Worm (Caenorhabditis elegans): Measurements from ENCODE around the gene fem-1.
"Not testable (repeated sequence)": the region's sequence is repeated elsewhere in the genome, so short reads cannot be mapped to it uniquely, and the experiment has no call there.

Gene fem-1

DNA sequence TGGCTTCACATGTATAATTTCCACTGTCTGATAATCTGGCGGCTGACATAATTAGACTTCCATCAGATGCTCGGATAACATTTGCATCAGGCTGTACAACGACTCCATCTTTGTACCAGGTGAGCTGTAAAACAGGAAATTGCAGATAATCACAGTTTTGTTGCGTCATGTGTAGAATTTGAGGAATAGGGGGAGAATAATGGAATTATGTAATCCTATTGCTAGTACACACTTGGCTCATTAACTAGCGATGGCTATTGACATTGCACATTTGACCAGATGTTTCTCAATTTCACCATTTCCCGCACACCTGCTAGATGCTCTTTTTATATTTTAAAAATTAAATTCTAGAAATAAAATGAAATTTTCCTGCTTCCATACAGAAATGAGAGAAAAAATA is 36.3 kb downstream of the fem-1 start:
- TF ChIP-seq snpc-4 (tag; optimal IDR thresholded peaks at IDR 0.05) = no peak
- TF ChIP-seq ces-1 (GFP tag; optimal IDR thresholded peaks at IDR 0.05) = peak; percentile 95
- peak; percentile 89 for TF ChIP-seq zip-8 (tag; optimal IDR thresholded peaks at IDR 0.05)
- TF ChIP-seq cnd-1 (tag; optimal IDR thresholded peaks at IDR 0.05) = peak; percentile 32
- TF ChIP-seq mls-2 (tag; optimal IDR thresholded peaks at IDR 0.05) = no peak
- peak; percentile 81 for TF ChIP-seq nhr-2 (tag; optimal IDR thresholded peaks at IDR 0.05)

DNA sequence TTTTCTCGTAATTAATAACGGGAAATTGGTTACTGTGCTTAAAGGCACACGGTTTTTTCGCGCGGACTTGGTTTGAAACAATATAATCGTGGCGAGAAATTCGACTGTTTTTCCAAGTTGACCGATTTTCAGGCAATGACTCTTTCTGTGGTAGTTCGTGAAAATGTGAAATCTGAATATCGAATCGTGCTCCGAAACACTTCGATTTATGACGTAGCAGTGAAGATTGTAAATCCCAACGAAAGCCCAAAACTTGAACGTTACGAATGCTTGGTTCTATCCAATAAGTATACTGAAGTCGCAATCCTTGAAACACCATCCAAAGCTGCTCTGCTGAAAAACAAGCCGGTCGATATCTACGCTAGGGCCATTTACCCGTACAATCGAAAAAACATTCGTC is 43.7 kb downstream of the fem-1 start:
- TF ChIP-seq ceh-39 (tag; optimal IDR thresholded peaks at IDR 0.05) (no peak), nhr-237 (tag; optimal IDR thresholded peaks at IDR 0.05) (no peak), M03D4.4 (tag; optimal IDR thresholded peaks at IDR 0.05) (no peak), sptf-1 (tag; optimal IDR thresholded peaks at IDR 0.05) (no peak), lin-32 (GFP tag; optimal IDR thresholded peaks at IDR 0.05) (no peak), nhr-76 (tag; optimal IDR thresholded peaks at IDR 0.05) (no peak), ztf-11 (tag; optimal IDR thresholded peaks at IDR 0.05) (no peak), snpc-4 (tag; optimal IDR thresholded peaks at IDR 0.05) (no peak), drap-1 (GFP tag; optimal IDR thresholded peaks at IDR 0.05) (no peak), bed-3 (GFP tag; optimal IDR thresholded peaks at IDR 0.05) (no peak), zip-8 (tag; optimal IDR thresholded peaks at IDR 0.05) (no peak)

DNA sequence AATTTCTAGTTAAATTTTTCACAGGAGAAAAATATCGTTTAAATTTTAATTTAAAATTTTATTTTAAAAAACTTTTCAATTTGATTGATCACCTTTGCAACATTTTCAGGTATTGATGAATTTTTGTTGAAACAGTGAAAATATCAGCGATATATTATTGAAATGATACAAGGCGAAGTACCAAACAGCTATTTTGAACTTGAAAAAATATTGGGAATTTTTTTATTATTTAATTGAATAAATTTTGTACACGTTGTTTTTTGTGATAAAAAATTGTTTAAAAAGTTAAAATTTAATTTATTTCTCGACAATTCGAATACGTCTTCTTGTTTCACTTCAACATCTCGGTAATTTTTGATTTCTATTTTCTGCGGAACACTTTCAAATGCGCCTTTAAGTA is 44.1 kb downstream of the fem-1 start, which contains the start of gene B0273.1:
Gene B0273.1, plus strand, starts transcription at position 301 of the 400 bp plus-strand sequence.
- TF ChIP-seq nhr-237 (tag; optimal IDR thresholded peaks at IDR 0.05) = no peak
- TF ChIP-seq ces-1 (GFP tag; optimal IDR thresholded peaks at IDR 0.05) = no peak
- no peak for TF ChIP-seq ceh-83 (GFP tag; optimal IDR thresholded peaks at IDR 0.05)
- no peak for TF ChIP-seq unc-120 (tag; optimal IDR thresholded peaks at IDR 0.05; ENCODE audit: poor library complexity, severe bottlenecking)
- TF ChIP-seq zip-8 (tag; optimal IDR thresholded peaks at IDR 0.05) = no peak
- TF ChIP-seq ham-2 (GFP tag; optimal IDR thresholded peaks at IDR 0.05) = no peak
- no peak for TF ChIP-seq ceh-39 (tag; optimal IDR thresholded peaks at IDR 0.05)
- no peak for TF ChIP-seq bed-3 (GFP tag; optimal IDR thresholded peaks at IDR 0.05)
- TF ChIP-seq elt-3 (tag; optimal IDR thresholded peaks at IDR 0.05) = no peak
- no peak for TF ChIP-seq blmp-1 (tag; optimal IDR thresholded peaks at IDR 0.05)

DNA sequence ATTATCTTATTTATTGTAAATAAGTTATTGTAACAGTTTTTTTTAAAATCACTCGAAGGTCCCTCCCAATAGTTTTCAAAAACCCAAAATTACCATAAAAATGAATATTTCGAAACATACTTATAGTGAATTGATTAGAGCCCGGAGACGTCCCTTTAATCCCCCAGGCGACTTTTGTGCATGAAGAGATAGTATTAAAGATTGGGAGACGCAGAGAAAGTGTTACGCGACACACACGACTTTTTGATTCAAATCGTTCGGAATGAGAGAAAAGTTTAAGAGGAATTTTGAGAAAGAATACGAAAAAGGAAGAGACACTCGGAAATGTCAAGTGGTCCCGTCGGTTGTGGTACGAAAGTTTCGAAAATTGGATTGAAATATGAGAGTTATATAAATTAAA is 44.6 kb downstream of the fem-1 start:
- no peak for TF ChIP-seq snpc-4 (tag; optimal IDR thresholded peaks at IDR 0.05)
- peak; percentile 28 for TF ChIP-seq ces-1 (GFP tag; optimal IDR thresholded peaks at IDR 0.05)
- no peak for TF ChIP-seq drap-1 (GFP tag; optimal IDR thresholded peaks at IDR 0.05)
- no peak for TF ChIP-seq mls-2 (tag; optimal IDR thresholded peaks at IDR 0.05)
- TF ChIP-seq lin-13 (tag; optimal IDR thresholded peaks at IDR 0.05) = no peak
- TF ChIP-seq mep-1 (tag; optimal IDR thresholded peaks at IDR 0.05) = no peak
- TF ChIP-seq nhr-28 (tag; optimal IDR thresholded peaks at IDR 0.05) = no peak

DNA sequence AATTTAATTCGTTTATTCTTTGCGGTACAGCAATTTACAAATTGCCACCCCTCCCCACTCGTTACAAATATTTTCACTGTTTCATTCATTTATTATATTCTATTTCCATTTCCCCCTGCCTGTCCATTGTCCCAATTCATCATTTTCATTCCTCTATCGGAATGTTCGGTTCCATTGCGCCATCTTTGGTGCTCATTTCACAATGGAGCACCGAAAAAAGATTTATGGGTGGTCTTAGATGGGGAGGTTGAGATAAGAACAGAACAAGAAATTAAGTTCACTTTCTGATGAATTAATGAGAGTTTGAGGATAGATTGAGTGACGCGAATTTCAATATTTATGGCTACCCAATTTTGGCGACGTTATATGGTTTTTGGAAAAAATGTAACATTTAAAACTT is 45.6 kb downstream of the fem-1 start:
- TF ChIP-seq unc-120 (tag; optimal IDR thresholded peaks at IDR 0.05; ENCODE audit: poor library complexity, severe bottlenecking) (no peak), ztf-11 (tag; optimal IDR thresholded peaks at IDR 0.05) (no peak), unc-39 (tag; optimal IDR thresholded peaks at IDR 0.05) (no peak), ces-1 (GFP tag; optimal IDR thresholded peaks at IDR 0.05) (no peak), mep-1 (tag; optimal IDR thresholded peaks at IDR 0.05) (no peak), nhr-237 (tag; optimal IDR thresholded peaks at IDR 0.05) (no peak), mls-2 (tag; optimal IDR thresholded peaks at IDR 0.05) (no peak), M03D4.4 (tag; optimal IDR thresholded peaks at IDR 0.05) (no peak), lsy-2 (tag; optimal IDR thresholded peaks at IDR 0.05) (no peak), ceh-83 (GFP tag; optimal IDR thresholded peaks at IDR 0.05) (no peak), ceh-39 (tag; optimal IDR thresholded peaks at IDR 0.05) (no peak), flh-1 (GFP tag; optimal IDR thresholded peaks at IDR 0.05) (no peak), blmp-1 (tag; optimal IDR thresholded peaks at IDR 0.05) (no peak), bed-3 (GFP tag; optimal IDR thresholded peaks at IDR 0.05) (no peak), pha-4 (tag; optimal IDR thresholded peaks at IDR 0.05) (no peak), snpc-4 (tag; optimal IDR thresholded peaks at IDR 0.05) (no peak), tbx-8 (GFP tag; optimal IDR thresholded peaks at IDR 0.05) (no peak), zip-8 (tag; optimal IDR thresholded peaks at IDR 0.05) (no peak)

DNA sequence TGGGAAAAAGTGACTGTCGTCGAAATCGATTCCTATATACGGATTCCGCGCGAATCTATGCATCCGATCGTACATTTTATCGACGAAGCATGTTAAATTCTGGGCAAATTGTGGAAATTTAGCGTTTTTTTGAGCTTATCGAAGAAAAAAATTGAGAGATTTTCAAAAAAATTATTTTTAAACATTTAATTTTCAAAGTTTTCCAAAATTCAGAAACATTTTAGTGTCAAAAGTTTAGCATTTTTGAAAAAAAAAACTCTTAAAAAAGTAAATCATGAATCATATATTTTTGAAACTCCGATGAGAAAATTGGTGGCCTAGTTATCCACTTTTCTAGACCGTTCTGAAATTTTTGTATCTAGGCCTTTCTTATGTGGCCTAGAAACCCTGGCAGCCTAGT is 46.7 kb downstream of the fem-1 start, which contains the start of gene B0273.115:
Gene B0273.115, minus strand, starts transcription at position 101 of the 400 bp plus-strand sequence.
- TF ChIP-seq sptf-1 (tag; optimal IDR thresholded peaks at IDR 0.05); ces-1 (GFP tag; optimal IDR thresholded peaks at IDR 0.05); M03D4.4 (tag; optimal IDR thresholded peaks at IDR 0.05): not testable (repeated sequence)
